Fruit fly (Drosophila melanogaster): ENCODE data around the gene Rev1.

The Rev1 gene

dm6 chr3L:641436-641835, 12.7 kb upstream of the Rev1 start (continued):
- peak; percentile 15 for TF ChIP-seq kah (GFP tag; optimal IDR thresholded peaks at IDR 0.05)
- no peak for TF ChIP-seq CG17912 (GFP tag; optimal IDR thresholded peaks at IDR 0.05)
- 0 out of 2 replicates have a peak, but pooled peaks have one; percentile 17 for TF ChIP-seq Atf6 (GFP tag; IDR thresholded peaks at IDR 0.05)
- peak; percentile 26 for TF ChIP-seq CG10543 (GFP tag; optimal IDR thresholded peaks at IDR 0.05)
- TF ChIP-seq Nf-YC (tag; optimal IDR thresholded peaks at IDR 0.05), result no peak
- TF ChIP-seq Awh (GFP tag; IDR thresholded peaks at IDR 0.05), result peak; percentile 61; the same call in 1 of the 2 replicates
- 0 out of 2 replicates have a peak, but pooled peaks have one; percentile 6 for TF ChIP-seq NFAT (GFP tag; IDR thresholded peaks at IDR 0.05)
- TF ChIP-seq sd (tag; optimal IDR thresholded peaks at IDR 0.05), result peak; percentile 84
- TF ChIP-seq CG1024 (GFP tag; IDR thresholded peaks at IDR 0.05), result 0 out of 2 replicates have a peak, but pooled peaks have one; percentile 4
- no peak for TF ChIP-seq CG8290 (GFP tag; optimal IDR thresholded peaks at IDR 0.05)
- TF ChIP-seq CG8290 (tag; optimal IDR thresholded peaks at IDR 0.05), result peak in 1 of 2 experiments; percentile 13
- peak; percentile 34; the same call in 1 of the 2 replicates for TF ChIP-seq sob (GFP tag; IDR thresholded peaks at IDR 0.05)
- TF ChIP-seq trh (GFP tag; optimal IDR thresholded peaks at IDR 0.05), result no peak
- TF ChIP-seq ci (GFP tag; IDR thresholded peaks at IDR 0.05), result peak; percentile 79
- TF ChIP-seq CG8944 (GFP tag; optimal IDR thresholded peaks at IDR 0.05), result no peak
- peak; percentile 56 for TF ChIP-seq sens (GFP tag)
- TF ChIP-seq gcm (GFP tag; optimal IDR thresholded peaks at IDR 0.05), result peak; percentile 30
- TF ChIP-seq vvl (GFP tag; IDR thresholded peaks at IDR 0.05), result 0 out of 2 replicates have a peak, but pooled peaks have one; percentile 33
- peak; percentile 34; the same call in 1 of the 3 replicates for TF ChIP-seq otp (GFP tag; IDR thresholded peaks at IDR 0.05)
- TF ChIP-seq sna (GFP tag; IDR thresholded peaks at IDR 0.05; ENCODE audit: partially characterized antibody), result no peak
- TF ChIP-seq chn (GFP tag; optimal IDR thresholded peaks at IDR 0.05), result no peak
- 0 out of 2 replicates have a peak, but pooled peaks have one; percentile 13 for TF ChIP-seq Bgb (GFP tag; IDR thresholded peaks at IDR 0.05; ENCODE audit: partially characterized antibody)
- peak; percentile 81 for TF ChIP-seq Med (GFP tag)
- peak; percentile 58 for TF ChIP-seq cg (GFP tag; optimal IDR thresholded peaks at IDR 0.05)
- peak; percentile 35; the same call in 1 of the 2 replicates for TF ChIP-seq CG32772 (GFP tag; IDR thresholded peaks at IDR 0.05)
- no peak for TF ChIP-seq Dfd (GFP tag; optimal IDR thresholded peaks at IDR 0.05)
- TF ChIP-seq knrl (GFP tag; IDR thresholded peaks at IDR 0.05; ENCODE audit: partially characterized antibody), result 0 out of 3 replicates have a peak, but pooled peaks have one; percentile 17
- TF ChIP-seq HLHmδ (GFP tag; optimal IDR thresholded peaks at IDR 0.05), result peak; percentile 27
- TF ChIP-seq crol (GFP tag; IDR thresholded peaks at IDR 0.05), result peak; percentile 76; the same call in 1 of the 2 replicates
- 0 out of 4 replicates have a peak, but pooled peaks have one; percentile 10 for TF ChIP-seq chinmo (GFP tag; IDR thresholded peaks at IDR 0.05; ENCODE audit: partially characterized antibody)
- peak; percentile 95 for TF ChIP-seq pfk (GFP tag; optimal IDR thresholded peaks at IDR 0.05)
- TF ChIP-seq Adf1 (GFP tag; IDR thresholded peaks at IDR 0.05), result peak; percentile 32; the same call in 1 of the 2 replicates
- 0 out of 2 replicates have a peak, but pooled peaks have one; percentile 16 for TF ChIP-seq lmd (GFP tag; IDR thresholded peaks at IDR 0.05)
- TF ChIP-seq CG17568 (GFP tag; optimal IDR thresholded peaks at IDR 0.05), result no peak
- TF ChIP-seq zfh1 (GFP tag; IDR thresholded peaks at IDR 0.05), result 0 out of 3 replicates have a peak, but pooled peaks have one; percentile 10
- TF ChIP-seq CG12769 (tag; optimal IDR thresholded peaks at IDR 0.05), result peak; percentile 98
- TF ChIP-seq Blimp-1 (GFP tag; optimal IDR thresholded peaks at IDR 0.05), result no peak
- TF ChIP-seq stc (GFP tag; IDR thresholded peaks at IDR 0.05), result 0 out of 2 replicates have a peak, but pooled peaks have one; percentile 27
- no peak for TF ChIP-seq br (optimal IDR thresholded peaks at IDR 0.05)
- TF ChIP-seq sqz (GFP tag; optimal IDR thresholded peaks at IDR 0.05), result peak; percentile 66
- no peak for TF ChIP-seq CG1603 (tag; optimal IDR thresholded peaks at IDR 0.05)
